Worm (Caenorhabditis elegans) whole organism, L4 larva: Measurements from ENCODE around the gene F22H10.11.

Source experiments
- ceh-44 ChIP-seq: fragments of 200-800 bp; sonication (Bioruptor generic); IDR thresholded peaks from 2 replicates; pipeline ENCODE4 v1.3.6; 2022; ENCODE audit warnings: missing genetic modification reagents, missing genetic modification characterization, missing compliant biosample characterization
- daf-16 ChIP-seq, 3 experiments: sonication (generic microtip); optimal IDR thresholded peaks; 2 replicates each; lab custom pipeline; 2016 to 2017; ENCODE audit warnings: missing genetic modification characterization in 3 of 3, missing genetic modification reagents in 3 of 3, mild to moderate bottlenecking in 2 of 3, missing compliant biosample characterization in 2 of 3, missing biosample characterization in 1 of 3, moderate library complexity in 1 of 3
- egl-43 ChIP-seq: fragments of 200-800 bp; sonication (Bioruptor generic); IDR thresholded peaks from 2 replicates; pipeline ENCODE4 v1.3.6; 2022; ENCODE audit warnings: missing genetic modification reagents, missing genetic modification characterization, missing compliant biosample characterization
- lin-15B ChIP-seq: fragments of 150-350 bp; sonication (generic microtip); optimal IDR thresholded peaks from 3 replicates; lab custom pipeline; 2014; ENCODE audit warnings: missing biosample characterization, missing genetic modification characterization
- nhr-237 ChIP-seq: sonication (generic microtip); optimal IDR thresholded peaks from 2 replicates; lab custom pipeline; 2017; ENCODE audit warnings: missing biosample characterization, missing genetic modification characterization
- nhr-76 ChIP-seq: fragments of 150-350 bp; optimal IDR thresholded peaks from 2 replicates; lab custom pipeline; 2014; ENCODE audit warnings: missing biosample characterization, missing genetic modification characterization
- nhr-77 ChIP-seq: fragments of 150-350 bp; optimal IDR thresholded peaks from 2 replicates; lab custom pipeline; 2014; ENCODE audit warnings: missing biosample characterization, missing genetic modification characterization
- pha-4 ChIP-seq, 2 experiments: fragments of 150-350 bp in 1 of 2; fragments of 200-800 bp in 1 of 2; sonication (Bioruptor generic) in 1 of 2; IDR thresholded peaks in 1 of 2; optimal IDR thresholded peaks in 1 of 2; 2 replicates each; pipeline versions ENCODE4 v1.3.6 to Lab custom; 2014 to 2022; ENCODE audit warnings: missing genetic modification characterization in 2 of 2, missing genetic modification reagents in 2 of 2, missing biosample characterization in 1 of 2, missing compliant biosample characterization in 1 of 2
- skn-1 ChIP-seq: fragments of 150-350 bp; optimal IDR thresholded peaks from 2 replicates; lab custom pipeline; 2014; ENCODE audit warnings: missing biosample characterization, missing genetic modification characterization
- snpc-4 ChIP-seq: fragments of 150-350 bp; optimal IDR thresholded peaks from 2 replicates; lab custom pipeline; 2014; ENCODE audit warnings: missing biosample characterization, missing genetic modification characterization
- tra-1 ChIP-seq: fragments of 200-800 bp; sonication (Bioruptor generic); IDR thresholded peaks from 2 replicates; pipeline ENCODE4 v1.3.6; 2022; ENCODE audit warnings: missing genetic modification reagents, missing genetic modification characterization, missing compliant biosample characterization
- zfp-3 ChIP-seq: fragments of 200-800 bp; sonication (Bioruptor generic); conservative IDR thresholded peaks from 2 replicates; pipeline ENCODE4 v1.3.6; 2022; ENCODE audit warnings: missing genetic modification reagents, missing genetic modification characterization, missing compliant biosample characterization

DNA sequence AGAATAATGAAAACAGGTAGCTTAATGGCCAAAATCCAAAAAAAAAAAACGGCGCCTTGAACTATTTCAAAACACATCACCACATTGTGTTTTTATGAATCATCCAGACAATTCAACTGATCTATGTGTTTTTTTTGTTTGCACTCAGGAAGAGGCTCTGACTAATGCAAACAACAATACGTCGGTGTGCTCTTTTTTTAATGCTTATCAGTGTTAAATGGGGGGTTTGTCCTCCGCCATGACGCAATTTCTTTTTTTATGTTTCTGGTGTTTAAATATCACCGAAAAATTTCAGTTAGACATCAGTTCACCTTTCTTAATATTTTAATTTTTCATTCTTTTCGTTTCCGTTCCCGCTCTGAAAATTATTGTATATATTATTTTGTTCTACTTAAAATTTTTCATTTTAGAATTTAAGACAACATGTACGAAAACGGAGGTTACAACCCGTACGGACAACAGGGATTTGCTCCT lies 8.7 kb downstream of the F22H10.11 start, which contains the start of gene F22H10.2:
- TF ChIP-seq daf-16 (GFP tag; optimal IDR thresholded peaks at IDR 0.05; lab: Kevin White, UChicago) (no peak), daf-16 (tag; optimal IDR thresholded peaks at IDR 0.05; lab: Kevin White, UChicago) (peak; percentile 89), lin-15B (tag; lab: Kevin White, UChicago) (no peak), ceh-44 (GFP tag; lab: Robert Waterston, UW) (no peak), nhr-237 (no peak), nhr-76 (tag; lab: Kevin White, UChicago) (no peak), zfp-3 (GFP tag; lab: Robert Waterston, UW) (no peak), nhr-77 (tag; lab: Kevin White, UChicago) (no peak), egl-43 (GFP tag; lab: Robert Waterston, UW) (no peak), skn-1 (no peak), pha-4 (GFP tag; IDR thresholded peaks at IDR 0.05; lab: Robert Waterston, UW) (no peak), pha-4 (tag; optimal IDR thresholded peaks at IDR 0.05; lab: Kevin White, UChicago) (peak; percentile 38), snpc-4 (tag; lab: Kevin White, UChicago) (no peak), tra-1 (GFP tag; lab: Robert Waterston, UW) (no peak)
